Worm (Caenorhabditis elegans): ENCODE measurements around the gene C25B8.8.

C25B8.8 gene

ce11 chrX:6646387-6647061 is 36.7 kb downstream of the C25B8.8 start:
- no peak for TF ChIP-seq nhr-77 (tag; optimal IDR thresholded peaks at IDR 0.05)
- peak; percentile 19 for TF ChIP-seq nhr-85 (tag)
- peak; percentile 72 for TF ChIP-seq nhr-20 (tag; optimal IDR thresholded peaks at IDR 0.05)
- TF ChIP-seq efl-1 (optimal IDR thresholded peaks at IDR 0.05) = no peak
- TF ChIP-seq efl-1 (GFP tag; optimal IDR thresholded peaks at IDR 0.05 in 1 of 2) = peak in 1 of 2 experiments; percentile 41
- TF ChIP-seq skn-1 (tag; optimal IDR thresholded peaks at IDR 0.05) = no peak
- TF ChIP-seq ztf-4 (tag; optimal IDR thresholded peaks at IDR 0.05) = no peak
- TF ChIP-seq grh-1 (GFP tag; IDR thresholded peaks at IDR 0.05) = peak; percentile 51; the same call in 1 of the 2 replicates
- peak; percentile 5 for TF ChIP-seq mep-1 (tag; optimal IDR thresholded peaks at IDR 0.05)
- peak; percentile 46 for TF ChIP-seq elt-2 (tag; optimal IDR thresholded peaks at IDR 0.05)
- peak in 1 of 2 experiments; percentile 27 for TF ChIP-seq lin-35 (GFP tag; optimal IDR thresholded peaks at IDR 0.05)
- TF ChIP-seq Y116A8C.19 (tag; optimal IDR thresholded peaks at IDR 0.05; ENCODE audit: borderline replicate concordance) = no peak
- no peak for TF ChIP-seq unc-130 (tag; optimal IDR thresholded peaks at IDR 0.05)
- peak; percentile 50 for TF ChIP-seq snu-23 (GFP tag; optimal IDR thresholded peaks at IDR 0.05)

- no peak for TF ChIP-seq nhr-11 (tag; optimal IDR thresholded peaks at IDR 0.05)
- TF ChIP-seq fkh-10 (GFP tag; optimal IDR thresholded peaks at IDR 0.05) = no peak
- TF ChIP-seq efl-3 (GFP tag; optimal IDR thresholded peaks at IDR 0.05) = no peak
- TF ChIP-seq unc-62 (GFP tag; optimal IDR thresholded peaks at IDR 0.05) = no peak
- no peak for TF ChIP-seq ceh-82 (tag; optimal IDR thresholded peaks at IDR 0.05)
- TF ChIP-seq hlh-17 (GFP tag; optimal IDR thresholded peaks at IDR 0.05; ENCODE audit: borderline replicate concordance) = no peak
- no peak for TF ChIP-seq nhr-28 (tag; optimal IDR thresholded peaks at IDR 0.05)
- TF ChIP-seq blmp-1 (tag; optimal IDR thresholded peaks at IDR 0.05) = peak; percentile 49
- no peak for TF ChIP-seq ztf-11 (tag; optimal IDR thresholded peaks at IDR 0.05)
- no peak for TF ChIP-seq nhr-76 (tag; optimal IDR thresholded peaks at IDR 0.05)
- no peak for TF ChIP-seq aha-1 (tag; optimal IDR thresholded peaks at IDR 0.05)
- TF ChIP-seq sptf-1 (tag; optimal IDR thresholded peaks at IDR 0.05) = no peak
- no peak for TF ChIP-seq dsc-1 (tag; optimal IDR thresholded peaks at IDR 0.05)
- peak in 1 of 6 experiments; percentile 31 for TF ChIP-seq elt-3 (tag; optimal IDR thresholded peaks at IDR 0.05)
- no peak for TF ChIP-seq vab-15 (tag; optimal IDR thresholded peaks at IDR 0.05)
- TF ChIP-seq fos-1 (tag; optimal IDR thresholded peaks at IDR 0.05) = no peak
- TF ChIP-seq lin-15B (tag; optimal IDR thresholded peaks at IDR 0.05) = no peak
- TF ChIP-seq lin-14 (GFP tag; optimal IDR thresholded peaks at IDR 0.05) = peak; percentile 15
- TF ChIP-seq fkh-8 (tag; optimal IDR thresholded peaks at IDR 0.05) = no peak
- TF ChIP-seq ceh-88 (GFP tag; IDR thresholded peaks at IDR 0.05) = no peak
- no peak for TF ChIP-seq unc-86 (tag; optimal IDR thresholded peaks at IDR 0.05)
- TF ChIP-seq efl-1 (optimal IDR thresholded peaks at IDR 0.05) = no peak
- TF ChIP-seq efl-1 (GFP tag; optimal IDR thresholded peaks at IDR 0.05 in 1 of 2) = peak in 1 of 2 experiments; percentile 79
- TF ChIP-seq nhr-19 (GFP tag; conservative IDR thresholded peaks at IDR 0.05) = no peak
- no peak for TF ChIP-seq zip-4 (GFP tag; optimal IDR thresholded peaks at IDR 0.05)
- no peak for TF ChIP-seq C04F5.9 (tag; optimal IDR thresholded peaks at IDR 0.05)
- no peak for TF ChIP-seq C34B4.2 (tag; optimal IDR thresholded peaks at IDR 0.05)
- peak; percentile 0 for TF ChIP-seq nhr-90 (tag; optimal IDR thresholded peaks at IDR 0.05; ENCODE audit: poor library complexity)
- TF ChIP-seq lin-35 (GFP tag; optimal IDR thresholded peaks at IDR 0.05) = no peak
Measured at ce11 chrX:6649573-6649972, 39.8 kb downstream of the C25B8.8 start.

ce11 chrX:6653173-6653572 is 43.4 kb downstream of the C25B8.8 start:
- TF ChIP-seq efl-1 (optimal IDR thresholded peaks at IDR 0.05) (no peak), efl-1 (GFP tag; optimal IDR thresholded peaks at IDR 0.05 in 1 of 2) (peak in 1 of 2 experiments; percentile 35), hlh-4 (tag; optimal IDR thresholded peaks at IDR 0.05) (no peak), efl-3 (GFP tag; optimal IDR thresholded peaks at IDR 0.05) (no peak), nhr-11 (tag; optimal IDR thresholded peaks at IDR 0.05) (no peak), Y116A8C.19 (tag; optimal IDR thresholded peaks at IDR 0.05; ENCODE audit: borderline replicate concordance) (no peak), egl-13 (tag; optimal IDR thresholded peaks at IDR 0.05) (no peak), sox-4 (tag; optimal IDR thresholded peaks at IDR 0.05) (no peak), unc-86 (tag; optimal IDR thresholded peaks at IDR 0.05) (no peak), ztf-11 (tag; optimal IDR thresholded peaks at IDR 0.05) (no peak), zip-4 (GFP tag; optimal IDR thresholded peaks at IDR 0.05) (no peak), nhr-28 (tag; optimal IDR thresholded peaks at IDR 0.05) (no peak), dsc-1 (tag; optimal IDR thresholded peaks at IDR 0.05) (no peak), mab-9 (GFP tag; IDR thresholded peaks at IDR 0.05) (no peak), swsn-7 (tag; optimal IDR thresholded peaks at IDR 0.05) (no peak), fkh-8 (tag; optimal IDR thresholded peaks at IDR 0.05) (no peak), snu-23 (GFP tag; optimal IDR thresholded peaks at IDR 0.05) (peak; percentile 13), alr-1 (tag; optimal IDR thresholded peaks at IDR 0.05; ENCODE audit: borderline replicate concordance) (no peak), nhr-77 (tag; optimal IDR thresholded peaks at IDR 0.05) (no peak), hpl-2 (GFP tag; optimal IDR thresholded peaks at IDR 0.05) (no peak), irx-1 (tag; optimal IDR thresholded peaks at IDR 0.05) (no peak), grh-1 (GFP tag; IDR thresholded peaks at IDR 0.05) (no peak)
